Worm (Caenorhabditis elegans) whole organism, late embryonic: Measurements from ENCODE around the gene F02D8.4.

ENCODE experiments used
- K02D7.2 ChIP-seq: sonication (generic microtip); optimal IDR thresholded peaks from 2 replicates; lab custom pipeline; 2017; ENCODE audit warnings: mild to moderate bottlenecking, missing genetic modification characterization, missing compliant biosample characterization
- K09A11.1 ChIP-seq: sonication (generic microtip); optimal IDR thresholded peaks from 2 replicates; lab custom pipeline; 2017; ENCODE audit warnings: antibody characterized with exemption, mild to moderate bottlenecking, missing genetic modification characterization, missing compliant biosample characterization; ENCODE audit not compliant: insufficient read depth
- T23F11.4 ChIP-seq: fragments of 200-800 bp; sonication (Bioruptor generic); optimal IDR thresholded peaks from 2 replicates; lab custom pipeline; 2018; ENCODE audit warnings: mild to moderate bottlenecking, missing genetic modification characterization, missing compliant biosample characterization
- ahr-1 ChIP-seq: sonication (generic microtip); optimal IDR thresholded peaks from 2 replicates; lab custom pipeline; 2016; ENCODE audit warnings: missing genetic modification characterization, missing compliant biosample characterization
- ceh-18 ChIP-seq: sonication (generic microtip); optimal IDR thresholded peaks from 2 replicates; lab custom pipeline; 2016; ENCODE audit warnings: missing genetic modification characterization, missing compliant biosample characterization
- ceh-19 ChIP-seq: fragments of 200-800 bp; sonication (Bioruptor generic); optimal IDR thresholded peaks from 2 replicates; lab custom pipeline; 2018; ENCODE audit warnings: mild to moderate bottlenecking, missing genetic modification characterization, missing compliant biosample characterization
- ceh-2 ChIP-seq: sonication (generic microtip); optimal IDR thresholded peaks from 2 replicates; lab custom pipeline; 2016; ENCODE audit warnings: missing genotype, missing genetic modification characterization, missing compliant biosample characterization
- ceh-22 ChIP-seq: sonication (generic microtip); optimal IDR thresholded peaks from 2 replicates; lab custom pipeline; 2017; ENCODE audit warnings: missing biosample characterization, missing genetic modification characterization
- ceh-24 ChIP-seq: sonication (generic microtip); optimal IDR thresholded peaks from 2 replicates; lab custom pipeline; 2016; ENCODE audit warnings: mild to moderate bottlenecking, missing genetic modification characterization, missing compliant biosample characterization
- ceh-30 ChIP-seq: fragments of 150-350 bp; optimal IDR thresholded peaks from 2 replicates; lab custom pipeline; 2014; ENCODE audit warnings: missing biosample characterization, missing genetic modification characterization
- ceh-34 ChIP-seq: sonication (generic microtip); optimal IDR thresholded peaks from 2 replicates; lab custom pipeline; 2016; ENCODE audit warnings: mild to moderate bottlenecking, missing genetic modification characterization, missing compliant biosample characterization
- ceh-6 ChIP-seq: fragments of 200-800 bp; sonication (Bioruptor generic); optimal IDR thresholded peaks from 2 replicates; lab custom pipeline; 2018; ENCODE audit warnings: mild to moderate bottlenecking, missing genetic modification characterization, missing compliant biosample characterization
- che-1 ChIP-seq: sonication (generic microtip); optimal IDR thresholded peaks from 2 replicates; lab custom pipeline; 2016; ENCODE audit warnings: mild to moderate bottlenecking, missing genetic modification characterization, missing compliant biosample characterization
- dmd-4 ChIP-seq: sonication (generic microtip); optimal IDR thresholded peaks from 2 replicates; lab custom pipeline; 2016; ENCODE audit warnings: borderline replicate concordance, missing genetic modification characterization, missing compliant biosample characterization
- dve-1 ChIP-seq: sonication (generic microtip); optimal IDR thresholded peaks from 2 replicates; lab custom pipeline; 2017; ENCODE audit warnings: antibody characterized with exemption, mild to moderate bottlenecking, missing genetic modification characterization, missing compliant biosample characterization
- ets-4 ChIP-seq: sonication (generic microtip); optimal IDR thresholded peaks from 2 replicates; lab custom pipeline; 2016; ENCODE audit warnings: missing genetic modification characterization, missing compliant biosample characterization
- fax-1 ChIP-seq: sonication (generic microtip); optimal IDR thresholded peaks from 2 replicates; lab custom pipeline; 2016; ENCODE audit warnings: missing genotype, missing genetic modification characterization, missing compliant biosample characterization
- fkh-6 ChIP-seq: sonication (generic microtip); optimal IDR thresholded peaks from 2 replicates; lab custom pipeline; 2016; ENCODE audit warnings: missing genetic modification characterization, missing compliant biosample characterization
- hlh-13 ChIP-seq: fragments of 200-800 bp; sonication (Bioruptor generic); optimal IDR thresholded peaks from 2 replicates; lab custom pipeline; 2018; ENCODE audit warnings: mild to moderate bottlenecking, missing genetic modification characterization, missing compliant biosample characterization
- hlh-15 ChIP-seq: sonication (generic microtip); optimal IDR thresholded peaks from 2 replicates; lab custom pipeline; 2016; ENCODE audit warnings: missing genetic modification characterization, missing compliant biosample characterization
- hlh-30 ChIP-seq: sonication (generic microtip); optimal IDR thresholded peaks from 2 replicates; lab custom pipeline; 2017; ENCODE audit warnings: antibody characterized with exemption, missing genetic modification characterization, missing compliant biosample characterization; ENCODE audit not compliant: insufficient read depth
- hlh-6 ChIP-seq: sonication (generic microtip); optimal IDR thresholded peaks from 2 replicates; lab custom pipeline; 2016; ENCODE audit warnings: missing genotype, missing genetic modification characterization, missing compliant biosample characterization
- hlh-8 ChIP-seq: sonication (generic microtip); optimal IDR thresholded peaks from 2 replicates; lab custom pipeline; 2016; ENCODE audit warnings: missing genotype, missing genetic modification characterization, missing compliant biosample characterization
- lim-6 ChIP-seq: sonication (generic microtip); optimal IDR thresholded peaks from 2 replicates; lab custom pipeline; 2016; ENCODE audit warnings: missing genetic modification characterization, missing compliant biosample characterization
- nfya-1 ChIP-seq: sonication (generic microtip); optimal IDR thresholded peaks from 2 replicates; lab custom pipeline; 2017; ENCODE audit warnings: missing genetic modification characterization, mild to moderate bottlenecking, missing compliant biosample characterization, antibody characterized with exemption, moderate library complexity
- nhr-11 ChIP-seq: fragments of 150-350 bp; optimal IDR thresholded peaks from 2 replicates; lab custom pipeline; 2014; ENCODE audit warnings: missing biosample characterization, missing genetic modification characterization
- npax-4 ChIP-seq: sonication (generic microtip); optimal IDR thresholded peaks from 2 replicates; lab custom pipeline; 2016; ENCODE audit warnings: missing genetic modification characterization, missing compliant biosample characterization
- pag-3 ChIP-seq: sonication (generic microtip); optimal IDR thresholded peaks from 2 replicates; lab custom pipeline; 2016; ENCODE audit warnings: missing compliant biosample characterization, missing genetic modification characterization, borderline replicate concordance
- pat-9 ChIP-seq: fragments of 200-800 bp; sonication (Bioruptor generic); optimal IDR thresholded peaks from 2 replicates; lab custom pipeline; 2018; ENCODE audit warnings: mild to moderate bottlenecking, missing genetic modification characterization, moderate library complexity, missing compliant biosample characterization
- pha-4 ChIP-seq: fragments of 150-350 bp; optimal IDR thresholded peaks from 2 replicates; lab custom pipeline; 2018; ENCODE audit warnings: missing biosample characterization, missing genetic modification reagents, missing genetic modification characterization
- pros-1 ChIP-seq: fragments of 150-350 bp; optimal IDR thresholded peaks from 2 replicates; lab custom pipeline; 2014; ENCODE audit warnings: missing biosample characterization, missing genetic modification reagents, missing genetic modification characterization
- sdc-2 ChIP-seq: sonication (generic microtip); optimal IDR thresholded peaks from 2 replicates; lab custom pipeline; 2016; ENCODE audit warnings: missing genotype, missing genetic modification characterization, missing compliant biosample characterization
- sox-2 ChIP-seq: fragments of 200-800 bp; sonication (Bioruptor generic); IDR thresholded peaks from 2 replicates; pipeline ENCODE4 v1.3.6; 2022; ENCODE audit warnings: missing genetic modification reagents, missing genetic modification characterization, missing compliant biosample characterization
- sox-4 ChIP-seq: sonication (generic microtip); optimal IDR thresholded peaks from 2 replicates; lab custom pipeline; 2017; ENCODE audit warnings: mild to moderate bottlenecking, missing genetic modification characterization, inconsistent platforms, missing compliant biosample characterization
- unc-3 ChIP-seq, 2 experiments: fragments of 200-800 bp in 1 of 2; sonication (Bioruptor generic) in 1 of 2; sonication (generic microtip) in 1 of 2; conservative IDR thresholded peaks in 1 of 2; optimal IDR thresholded peaks in 1 of 2; 2 replicates each; pipeline versions ENCODE4 v1.3.6 to Lab custom; 2016 to 2022; ENCODE audit warnings: missing compliant biosample characterization in 2 of 2, missing genetic modification characterization in 2 of 2, missing genetic modification reagents in 1 of 2
- unc-55 ChIP-seq: sonication (generic microtip); optimal IDR thresholded peaks from 2 replicates; lab custom pipeline; 2017; ENCODE audit warnings: missing biosample characterization, missing genetic modification reagents, missing genetic modification characterization
- unc-86 ChIP-seq: sonication (generic microtip); optimal IDR thresholded peaks from 2 replicates; lab custom pipeline; 2016; ENCODE audit warnings: missing genetic modification characterization, missing compliant biosample characterization
- ztf-16 ChIP-seq: sonication (generic microtip); optimal IDR thresholded peaks from 2 replicates; lab custom pipeline; 2017; ENCODE audit warnings: missing genetic modification characterization, missing compliant biosample characterization

F02D8.4 gene

DNA sequence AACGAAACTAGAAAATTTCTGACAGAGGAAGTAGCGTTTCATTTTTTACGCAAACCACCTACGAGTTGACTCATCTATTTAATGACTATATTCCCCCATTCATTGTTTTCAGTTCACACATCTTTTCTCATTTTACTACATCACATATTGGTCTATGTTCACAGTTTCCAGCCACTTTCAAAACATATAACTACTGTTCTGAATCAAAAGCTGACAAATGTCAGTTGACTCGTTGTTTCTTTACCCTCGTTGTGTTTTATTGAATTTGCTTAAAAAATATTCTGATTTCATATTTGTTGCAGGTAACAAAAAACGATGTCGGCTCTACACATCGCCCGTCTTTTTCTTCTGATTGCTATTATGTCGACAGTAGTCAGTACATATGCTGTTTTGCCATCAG, 13.6 kb upstream of the F02D8.4 start, which contains the start of gene nlp-59:
Gene nlp-59, plus strand, starts transcription at position 301 of the 400 bp plus-strand sequence.
- no peak for TF ChIP-seq ceh-18 (tag; lab: Kevin White, UChicago)
- no peak for TF ChIP-seq sox-2 (GFP tag; lab: Robert Waterston, UW)
- no peak for TF ChIP-seq ets-4
- TF ChIP-seq che-1 = no peak
- no peak for TF ChIP-seq hlh-30 (tag; lab: Kevin White, UChicago)
- no peak for TF ChIP-seq ceh-22 (tag; lab: Kevin White, UChicago)
- no peak for TF ChIP-seq hlh-15 (tag; lab: Kevin White, UChicago)
- no peak for TF ChIP-seq pros-1 (tag; lab: Kevin White, UChicago)
- TF ChIP-seq ceh-34 (tag; lab: Kevin White, UChicago) = no peak
- TF ChIP-seq unc-3 (GFP tag; conservative IDR thresholded peaks at IDR 0.05; lab: Robert Waterston, UW) = no peak
- no peak for TF ChIP-seq unc-3 (tag; optimal IDR thresholded peaks at IDR 0.05; lab: Kevin White, UChicago)
- no peak for TF ChIP-seq fax-1 (tag; lab: Kevin White, UChicago)
- no peak for TF ChIP-seq sdc-2 (tag; lab: Kevin White, UChicago)
- no peak for TF ChIP-seq ceh-6 (GFP tag; lab: Kevin White, UChicago)
- no peak for TF ChIP-seq dmd-4 (tag; lab: Kevin White, UChicago)
- no peak for TF ChIP-seq nhr-11 (tag; lab: Kevin White, UChicago)
- TF ChIP-seq dve-1 (tag; lab: Kevin White, UChicago) = no peak
- no peak for TF ChIP-seq ceh-19
- TF ChIP-seq pag-3 (tag; lab: Kevin White, UChicago) = no peak
- no peak for TF ChIP-seq unc-55
- TF ChIP-seq fkh-6 = no peak

- no peak for TF ChIP-seq hlh-13
- no peak for TF ChIP-seq T23F11.4
- no peak for TF ChIP-seq K02D7.2 (tag; lab: Kevin White, UChicago)
- no peak for TF ChIP-seq lim-6 (tag; lab: Kevin White, UChicago)
- TF ChIP-seq fax-1 (tag; lab: Kevin White, UChicago) = no peak
- TF ChIP-seq pha-4 (tag; lab: Kevin White, UChicago) = no peak
- TF ChIP-seq sox-4 (tag; lab: Kevin White, UChicago) = no peak
- TF ChIP-seq npax-4 = no peak
- TF ChIP-seq unc-86 (tag; lab: Kevin White, UChicago) = no peak
- TF ChIP-seq che-1 = no peak
- no peak for TF ChIP-seq K09A11.1 (tag; lab: Kevin White, UChicago)
- no peak for TF ChIP-seq hlh-8 (tag; lab: Kevin White, UChicago)
- TF ChIP-seq ceh-30 (tag; lab: Kevin White, UChicago) = no peak
- no peak for TF ChIP-seq ceh-18 (tag; lab: Kevin White, UChicago)
- no peak for TF ChIP-seq ztf-16 (tag; lab: Kevin White, UChicago)
Observed at ce11 chrV:14978205-14978751, 6.4 kb upstream of the F02D8.4 start, which contains the start of the genes grd-12 and F02D8.1. Gene grd-12, plus strand, starts transcription at chrV:14978505. Gene F02D8.1, minus strand, starts transcription at chrV:14978701.

DNA sequence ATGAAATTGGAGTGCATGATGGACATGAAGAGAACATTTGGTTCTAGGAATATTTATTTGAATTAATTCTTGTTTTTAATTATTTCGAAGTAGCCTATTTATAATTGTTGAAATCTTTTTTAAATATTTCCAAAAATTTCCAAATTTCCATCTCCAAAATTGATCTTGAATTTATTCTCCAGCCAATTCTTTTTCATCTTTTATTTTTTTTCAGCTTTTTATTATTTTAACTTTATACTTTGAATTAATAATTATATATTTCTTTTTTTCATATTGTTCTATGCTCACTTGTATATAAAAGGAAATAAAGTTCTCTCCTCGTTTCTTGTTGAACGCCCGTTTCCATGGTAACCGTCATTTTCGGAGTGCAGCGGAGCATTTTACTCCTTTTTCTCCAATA, 4.8 kb upstream of the F02D8.4 start, which contains the start of gene xbx-1:
Gene xbx-1, plus strand, starts transcription at position 301 of the 400 bp plus-strand sequence.
- no peak for TF ChIP-seq ceh-2 (tag; lab: Kevin White, UChicago)
- TF ChIP-seq hlh-6 (tag; lab: Kevin White, UChicago) = no peak
- no peak for TF ChIP-seq nfya-1 (tag; lab: Kevin White, UChicago)
- TF ChIP-seq unc-86 (tag; lab: Kevin White, UChicago) = no peak
- no peak for TF ChIP-seq unc-3 (GFP tag; conservative IDR thresholded peaks at IDR 0.05; lab: Robert Waterston, UW)
- TF ChIP-seq unc-3 (tag; optimal IDR thresholded peaks at IDR 0.05; lab: Kevin White, UChicago) = no peak
- no peak for TF ChIP-seq ets-4
- no peak for TF ChIP-seq pat-9 (tag; lab: Kevin White, UChicago)
- no peak for TF ChIP-seq lim-6 (tag; lab: Kevin White, UChicago)
- no peak for TF ChIP-seq ceh-24 (tag; lab: Kevin White, UChicago)
- TF ChIP-seq sdc-2 (tag; lab: Kevin White, UChicago) = no peak
- TF ChIP-seq K09A11.1 (tag; lab: Kevin White, UChicago) = no peak
- TF ChIP-seq ahr-1 (tag; lab: Kevin White, UChicago) = no peak
- TF ChIP-seq, all 69 proteins: peak for 0
